Fruit fly (Drosophila melanogaster) whole organism, wandering third instar larva: Measurements from ENCODE around the gene CG42299.

Source experiments
- Hr78 ChIP-seq: fragments of >200 bp; optimal IDR thresholded peaks from 2 replicates; lab custom pipeline; 2017; ENCODE audit warnings: missing biosample characterization, missing genetic modification characterization
- OdsH ChIP-seq: fragments of 200-800 bp; sonication (Bioruptor generic); optimal IDR thresholded peaks from 2 replicates; lab custom pipeline; 2016; ENCODE audit warnings: missing biosample characterization, mild to moderate bottlenecking, missing genetic modification characterization
- dl ChIP-seq, 2 experiments: fragments of 175-275, 200-275 bp in 1 of 2; fragments of 200-275 bp in 1 of 2; sonication (Bioruptor generic); optimal IDR thresholded peaks; lab custom pipeline; 2018; ENCODE audit warnings: mild to moderate bottlenecking in 2 of 2, missing biosample characterization in 2 of 2, missing genetic modification characterization in 2 of 2, moderate library complexity in 2 of 2; ENCODE audit not compliant: partially characterized antibody in 2 of 2, insufficient read depth in 1 of 2
- dmrt93B ChIP-seq: fragments of 200-800 bp; sonication (Bioruptor generic); optimal IDR thresholded peaks from 2 replicates; lab custom pipeline; 2018; ENCODE audit warnings: missing biosample characterization, mild to moderate bottlenecking, missing genetic modification characterization
- dsf ChIP-seq: sonication (Bioruptor generic); optimal IDR thresholded peaks from 2 replicates; lab custom pipeline; 2016; ENCODE audit warnings: missing biosample characterization, missing genetic modification characterization, borderline replicate concordance
- foxo ChIP-seq, 2 experiments: fragments of 200-800 bp; sonication (Bioruptor generic); optimal IDR thresholded peaks; 2 replicates in 1 of 2; 3 replicates in 1 of 2; lab custom pipeline; 2016 to 2017; ENCODE audit warnings: missing biosample characterization in 2 of 2, missing genetic modification characterization in 2 of 2
- h ChIP-seq: fragments of 200-800 bp; sonication (Bioruptor generic); optimal IDR thresholded peaks from 3 replicates; lab custom pipeline; 2016; ENCODE audit warnings: missing biosample characterization, mild to moderate bottlenecking, missing genetic modification characterization
- pan ChIP-seq: fragments of >200 bp; optimal IDR thresholded peaks from 2 replicates; lab custom pipeline; 2017
- psq ChIP-seq: fragments of 200-800 bp; sonication (Bioruptor generic); optimal IDR thresholded peaks from 3 replicates; lab custom pipeline; 2017; ENCODE audit warnings: missing biosample characterization, mild to moderate bottlenecking, missing genetic modification characterization, moderate library complexity

- no peak for TF ChIP-seq pan (lab: Kevin White, UChicago)
- TF ChIP-seq dl (GFP tag; optimal IDR thresholded peaks at IDR 0.05; lab: Kevin White, UChicago; ENCODE audit: insufficient read depth in 1 of 2, partially characterized antibody in 2 of 2): no peak
- no peak for TF ChIP-seq psq (GFP tag; lab: Kevin White, UChicago)
- TF ChIP-seq Hr78 (GFP tag; lab: Kevin White, UChicago): no peak
- peak in 1 of 2 experiments; percentile 8 for TF ChIP-seq foxo (GFP tag; optimal IDR thresholded peaks at IDR 0.05; lab: Kevin White, UChicago)
- no peak for TF ChIP-seq h (GFP tag; lab: Kevin White, UChicago)
- no peak for TF ChIP-seq dmrt93B (GFP tag; lab: Kevin White, UChicago)
- no peak for TF ChIP-seq OdsH (GFP tag; lab: Kevin White, UChicago)
- TF ChIP-seq dsf (GFP tag; lab: Kevin White, UChicago): no peak
Observed at dm6 chrX:15578043-15578442, 2.6 kb upstream of the CG42299 start, which contains the start of the genes cerv and CG7872.
